Worm (Caenorhabditis elegans) whole organism, young adult: Measurements from ENCODE around the gene Y32B12A.5.

ENCODE experiments used
- D2030.7 ChIP-seq: fragments of 200-800 bp; sonication (Bioruptor generic); IDR thresholded peaks from 2 replicates; pipeline ENCODE4 v1.3.6; 2022; ENCODE audit warnings: missing genetic modification reagents, missing genetic modification characterization, missing compliant biosample characterization
- Y53G8AR.9 ChIP-seq: fragments of 200-800 bp; sonication (Bioruptor generic); conservative IDR thresholded peaks from 2 replicates; pipeline ENCODE4 v1.3.6; 2022; ENCODE audit warnings: missing genetic modification reagents, missing genetic modification characterization, missing compliant biosample characterization
- chd-7 ChIP-seq: sonication (generic microtip); optimal IDR thresholded peaks from 2 replicates; lab custom pipeline; 2016; ENCODE audit warnings: mild to moderate bottlenecking, missing genetic modification characterization, moderate library complexity, missing compliant biosample characterization
- dpl-1 ChIP-seq: fragments of 150-350 bp; optimal IDR thresholded peaks from 2 replicates; lab custom pipeline; 2014; ENCODE audit warnings: missing biosample characterization, missing genetic modification reagents, missing genetic modification characterization
- egl-18 ChIP-seq: fragments of 200-800 bp; sonication (Bioruptor generic); IDR thresholded peaks from 2 replicates; pipeline ENCODE4 v1.3.6; 2022; ENCODE audit warnings: missing genetic modification reagents, missing genetic modification characterization, missing compliant biosample characterization
- lsl-1 ChIP-seq: fragments of 200-800 bp; sonication (Bioruptor generic); optimal IDR thresholded peaks from 2 replicates; lab custom pipeline; 2018; ENCODE audit warnings: mild to moderate bottlenecking, missing genetic modification characterization, moderate library complexity, missing compliant biosample characterization
- madf-6 ChIP-seq: fragments of 200-800 bp; sonication (Bioruptor generic); IDR thresholded peaks from 2 replicates; pipeline ENCODE4 v1.3.6; 2022; ENCODE audit warnings: missing genetic modification reagents, missing genetic modification characterization, missing compliant biosample characterization
- mxl-1 ChIP-seq: sonication (generic microtip); optimal IDR thresholded peaks from 2 replicates; lab custom pipeline; 2016; ENCODE audit warnings: missing genetic modification characterization, missing compliant biosample characterization
- snpc-4 ChIP-seq, 5 experiments: fragments of 150-350 bp in 1 of 5; sonication (generic microtip) in 4 of 5; optimal IDR thresholded peaks; 2 replicates each; lab custom pipeline; 2014 to 2018; ENCODE audit warnings: missing genetic modification characterization in 5 of 5, missing biosample characterization in 3 of 5, antibody characterized with exemption in 2 of 5, mild to moderate bottlenecking in 2 of 5, missing compliant biosample characterization in 2 of 5, missing genotype in 2 of 5, moderate library complexity in 2 of 5, missing genetic modification reagents in 1 of 5
- ztf-6 ChIP-seq: fragments of 200-800 bp; sonication (Bioruptor generic); IDR thresholded peaks from 2 replicates; pipeline ENCODE4 v1.3.6; 2022; ENCODE audit warnings: missing genetic modification reagents, missing genetic modification characterization, missing compliant biosample characterization

- TF ChIP-seq ztf-6 (GFP tag; lab: Robert Waterston, UW) (no peak), chd-7 (tag; lab: Kevin White, UChicago) (no peak), mxl-1 (tag; lab: Kevin White, UChicago) (no peak), lsl-1 (GFP tag; lab: Kevin White, UChicago) (no peak), Y53G8AR.9 (GFP tag; lab: Robert Waterston, UW) (no peak), D2030.7 (no peak), dpl-1 (no peak), madf-6 (GFP tag; lab: Robert Waterston, UW) (no peak), egl-18 (GFP tag; lab: Robert Waterston, UW) (no peak), snpc-4 (GFP tag; optimal IDR thresholded peaks at IDR 0.05; lab: Kevin White, UChicago) (no peak), snpc-4 (tag; optimal IDR thresholded peaks at IDR 0.05; lab: Kevin White, UChicago) (no peak)
These were observed 39.6 kb downstream of the Y32B12A.5 start, which contains the start of gene T08G3.13 for ce11 chrV:16447735-16448134.
